Worm (Caenorhabditis elegans) whole organism, L4 larva: ENCODE results near the gene acs-7.

Source experiments
- F37D6.2 ChIP-seq: sonication (generic microtip); optimal IDR thresholded peaks from 2 replicates; lab custom pipeline; 2016; ENCODE audit warnings: mild to moderate bottlenecking, missing genetic modification characterization, missing compliant biosample characterization
- Y75B8A.6 ChIP-seq: fragments of 200-800 bp; sonication (Bioruptor generic); IDR thresholded peaks from 2 replicates; pipeline ENCODE4 v1.3.6; 2022; ENCODE audit warnings: missing genetic modification reagents, missing genetic modification characterization, missing compliant biosample characterization
- hmg-1.1 ChIP-seq: fragments of 200-800 bp; sonication (Bioruptor generic); IDR thresholded peaks from 2 replicates; pipeline ENCODE4 v1.3.6; 2022; ENCODE audit warnings: missing genetic modification reagents, missing genetic modification characterization, missing compliant biosample characterization
- nhr-237 ChIP-seq: sonication (generic microtip); optimal IDR thresholded peaks from 2 replicates; lab custom pipeline; 2017; ENCODE audit warnings: missing biosample characterization, missing genetic modification characterization
- nhr-28 ChIP-seq: fragments of 150-350 bp; optimal IDR thresholded peaks from 2 replicates; lab custom pipeline; 2014; ENCODE audit warnings: missing biosample characterization, missing genetic modification characterization
- snpc-4 ChIP-seq: fragments of 150-350 bp; optimal IDR thresholded peaks from 2 replicates; lab custom pipeline; 2014; ENCODE audit warnings: missing biosample characterization, missing genetic modification characterization
- unc-130 ChIP-seq: sonication (generic microtip); optimal IDR thresholded peaks from 2 replicates; lab custom pipeline; 2016; ENCODE audit warnings: missing genetic modification reagents, missing genetic modification characterization, missing compliant biosample characterization
- unc-39 ChIP-seq: sonication (generic microtip); optimal IDR thresholded peaks from 2 replicates; lab custom pipeline; 2017; ENCODE audit warnings: missing biosample characterization, missing genetic modification characterization
- vab-7 ChIP-seq: fragments of 200-800 bp; sonication (Bioruptor generic); IDR thresholded peaks from 2 replicates; pipeline ENCODE4 v1.3.6; 2022; ENCODE audit warnings: missing genetic modification reagents, missing genetic modification characterization, missing compliant biosample characterization
- zag-1 ChIP-seq: fragments of 150-350 bp; optimal IDR thresholded peaks from 2 replicates; lab custom pipeline; 2014; ENCODE audit warnings: missing biosample characterization, missing genetic modification characterization
- zip-2 ChIP-seq: fragments of 150-350 bp; optimal IDR thresholded peaks from 2 replicates; lab custom pipeline; 2014; ENCODE audit warnings: missing biosample characterization, missing genetic modification characterization

DNA sequence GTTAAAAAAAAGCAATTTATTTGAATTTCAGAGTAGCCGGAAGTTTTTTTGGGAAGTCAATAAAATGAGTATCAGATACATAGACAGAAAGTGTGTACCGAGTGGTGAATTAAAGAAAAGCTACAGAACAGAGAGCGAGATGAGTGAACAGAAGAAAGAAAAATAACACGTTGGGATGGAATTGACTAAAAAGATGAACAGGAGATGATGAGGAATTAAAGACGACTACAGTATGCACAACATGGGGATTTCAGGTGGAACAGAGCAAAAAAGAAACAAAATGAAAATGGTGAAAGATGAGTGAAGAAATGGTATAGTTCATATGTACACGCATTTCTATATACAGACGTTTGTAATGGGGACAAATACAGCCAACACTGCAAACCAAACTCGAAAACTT lies 20.5 kb upstream of the acs-7 start:
- TF ChIP-seq Y75B8A.6 (GFP tag; lab: Robert Waterston, UW) (no peak), F37D6.2 (tag; lab: Kevin White, UChicago) (no peak), zag-1 (tag; lab: Kevin White, UChicago) (no peak), unc-39 (no peak), nhr-28 (tag; lab: Kevin White, UChicago) (no peak), snpc-4 (no peak), nhr-237 (tag; lab: Kevin White, UChicago) (no peak), hmg-1.1 (GFP tag; lab: Robert Waterston, UW) (no peak), vab-7 (GFP tag; lab: Robert Waterston, UW) (no peak), unc-130 (GFP tag; lab: Kevin White, UChicago) (no peak), zip-2 (tag; lab: Kevin White, UChicago) (no peak)
